Fruit fly (Drosophila melanogaster): ENCODE measurements around the gene RhoGAP92B.
A peak's percentile ranks its signal among the peaks of the same experiment; 100 is the strongest.

The RhoGAP92B gene

dm6 chr3R:19859370-19860033 lies 45.5 kb upstream of the RhoGAP92B start:
- TF ChIP-seq CG32006 (GFP tag; optimal IDR thresholded peaks at IDR 0.05) (no peak), CG8319 (GFP tag; optimal IDR thresholded peaks at IDR 0.05) (no peak), CG34406 (GFP tag; optimal IDR thresholded peaks at IDR 0.05) (no peak), Hr4 (GFP tag; optimal IDR thresholded peaks at IDR 0.05) (no peak), cyc (GFP tag; optimal IDR thresholded peaks at IDR 0.05) (no peak), OdsH (GFP tag; optimal IDR thresholded peaks at IDR 0.05) (no peak), CG6808 (GFP tag; optimal IDR thresholded peaks at IDR 0.05) (no peak), CG4318 (GFP tag; optimal IDR thresholded peaks at IDR 0.05) (no peak), CG9139 (GFP tag; optimal IDR thresholded peaks at IDR 0.05) (peak; percentile 43), Ets21C (GFP tag; optimal IDR thresholded peaks at IDR 0.05) (peak; percentile 3), lz (GFP tag; optimal IDR thresholded peaks at IDR 0.05) (peak; percentile 8), net (GFP tag; optimal IDR thresholded peaks at IDR 0.05) (no peak), vri (GFP tag; optimal IDR thresholded peaks at IDR 0.05) (peak; percentile 41), esn (GFP tag; optimal IDR thresholded peaks at IDR 0.05) (peak; percentile 44), CG11294 (GFP tag; IDR thresholded peaks at IDR 0.05) (no peak), CG1621 (tag; optimal IDR thresholded peaks at IDR 0.05) (no peak), Blimp-1 (GFP tag; optimal IDR thresholded peaks at IDR 0.05) (no peak), fd85E (GFP tag; optimal IDR thresholded peaks at IDR 0.05) (no peak), fd59A (GFP tag; optimal IDR thresholded peaks at IDR 0.05) (no peak), ss (GFP tag; optimal IDR thresholded peaks at IDR 0.05) (no peak), dac (GFP tag; optimal IDR thresholded peaks at IDR 0.05) (no peak), spab (GFP tag; optimal IDR thresholded peaks at IDR 0.05) (peak; percentile 29), salr (GFP tag; optimal IDR thresholded peaks at IDR 0.05) (no peak), fkh (GFP tag; optimal IDR thresholded peaks at IDR 0.05) (no peak), Hr39 (GFP tag; optimal IDR thresholded peaks at IDR 0.05) (no peak), achi (GFP tag; optimal IDR thresholded peaks at IDR 0.05) (no peak), CG6163 (GFP tag; IDR thresholded peaks at IDR 0.05) (no peak), Eip78C (GFP tag) (peak; percentile 76), CG16779 (tag; optimal IDR thresholded peaks at IDR 0.05) (peak; percentile 35), Gug (GFP tag; IDR thresholded peaks at IDR 0.05) (no peak), CG8119 (GFP tag; IDR thresholded peaks at IDR 0.05) (no peak), Hr38 (GFP tag; optimal IDR thresholded peaks at IDR 0.05) (no peak), CG7368 (GFP tag; optimal IDR thresholded peaks at IDR 0.05) (no peak), Sox15 (GFP tag; optimal IDR thresholded peaks at IDR 0.05) (no peak), CG11762 (GFP tag; optimal IDR thresholded peaks at IDR 0.05; ENCODE audit: insufficient read depth) (no peak), topi (GFP tag; optimal IDR thresholded peaks at IDR 0.05) (no peak), pdm3 (GFP tag; optimal IDR thresholded peaks at IDR 0.05) (no peak), CG6276 (GFP tag; optimal IDR thresholded peaks at IDR 0.05) (no peak), dsx (GFP tag; optimal IDR thresholded peaks at IDR 0.05; ENCODE audit: poor library complexity, severe bottlenecking) (no peak), Met (GFP tag; optimal IDR thresholded peaks at IDR 0.05) (peak; percentile 39), acj6 (GFP tag; optimal IDR thresholded peaks at IDR 0.05) (no peak), CG15336 (GFP tag; IDR thresholded peaks at IDR 0.05) (no peak), Sox102F (GFP tag; optimal IDR thresholded peaks at IDR 0.05) (no peak), eg (GFP tag; IDR thresholded peaks at IDR 0.05) (no peak), Eip75B (GFP tag; optimal IDR thresholded peaks at IDR 0.05) (no peak), CG6854 (GFP tag; optimal IDR thresholded peaks at IDR 0.05) (peak; percentile 4), CG6792 (GFP tag; optimal IDR thresholded peaks at IDR 0.05) (no peak), Eip93F (GFP tag; optimal IDR thresholded peaks at IDR 0.05) (no peak), CG10669 (GFP tag; optimal IDR thresholded peaks at IDR 0.05) (no peak), svp (GFP tag) (peak; percentile 90), Ets96B (tag; optimal IDR thresholded peaks at IDR 0.05) (no peak), CG8632 (GFP tag; optimal IDR thresholded peaks at IDR 0.05) (no peak)
